Fruit fly (Drosophila melanogaster): ENCODE results near the gene slx1.

Gene slx1

dm6 chr3R:4663068-4663467, 21.3 kb downstream of the slx1 start (continued):
- TF ChIP-seq CG10669 (GFP tag; optimal IDR thresholded peaks at IDR 0.05) (peak; percentile 50), Hr38 (GFP tag; optimal IDR thresholded peaks at IDR 0.05) (no peak), CG9139 (GFP tag; optimal IDR thresholded peaks at IDR 0.05) (peak; percentile 15), Lpt (GFP tag; optimal IDR thresholded peaks at IDR 0.05) (peak; percentile 62), dac (GFP tag; optimal IDR thresholded peaks at IDR 0.05) (peak; percentile 34), Blimp-1 (GFP tag; optimal IDR thresholded peaks at IDR 0.05) (no peak), CG16779 (tag; optimal IDR thresholded peaks at IDR 0.05) (no peak), net (GFP tag; optimal IDR thresholded peaks at IDR 0.05) (peak; percentile 72), CG7368 (GFP tag; optimal IDR thresholded peaks at IDR 0.05) (peak; percentile 4), CG32006 (GFP tag; optimal IDR thresholded peaks at IDR 0.05) (peak; percentile 78), lz (GFP tag; optimal IDR thresholded peaks at IDR 0.05) (peak; percentile 36), CG31627 (GFP tag; optimal IDR thresholded peaks at IDR 0.05) (peak; percentile 22), Eip93F (GFP tag; optimal IDR thresholded peaks at IDR 0.05) (no peak), cyc (GFP tag; optimal IDR thresholded peaks at IDR 0.05) (peak; percentile 29), CG8632 (GFP tag; optimal IDR thresholded peaks at IDR 0.05) (peak; percentile 26), Hr39 (GFP tag; optimal IDR thresholded peaks at IDR 0.05) (peak; percentile 25), Met (GFP tag; optimal IDR thresholded peaks at IDR 0.05) (peak; percentile 51), CG6792 (GFP tag; optimal IDR thresholded peaks at IDR 0.05) (peak; percentile 50), Sox102F (GFP tag; optimal IDR thresholded peaks at IDR 0.05) (no peak), CG6854 (GFP tag; optimal IDR thresholded peaks at IDR 0.05) (no peak), CG6163 (GFP tag; IDR thresholded peaks at IDR 0.05) (peak; percentile 78), Eip75B (GFP tag; optimal IDR thresholded peaks at IDR 0.05) (peak; percentile 68), vri (GFP tag; optimal IDR thresholded peaks at IDR 0.05) (no peak), salr (GFP tag; optimal IDR thresholded peaks at IDR 0.05) (peak in 1 of 2 experiments; percentile 65), svp (GFP tag) (peak; percentile 74), Smox (GFP tag; optimal IDR thresholded peaks at IDR 0.05) (no peak), CG11902 (GFP tag; optimal IDR thresholded peaks at IDR 0.05) (peak; percentile 17), Ets21C (GFP tag; optimal IDR thresholded peaks at IDR 0.05) (no peak), OdsH (GFP tag; optimal IDR thresholded peaks at IDR 0.05) (peak; percentile 73), Ets96B (tag; optimal IDR thresholded peaks at IDR 0.05) (peak; percentile 56)

dm6 chr3R:4664199-4664598, 22.4 kb downstream of the slx1 start:
- TF ChIP-seq fd59A (GFP tag; optimal IDR thresholded peaks at IDR 0.05) (no peak), CG8632 (GFP tag; optimal IDR thresholded peaks at IDR 0.05) (no peak), CG6854 (GFP tag; optimal IDR thresholded peaks at IDR 0.05) (no peak), CG8119 (GFP tag; IDR thresholded peaks at IDR 0.05) (no peak), CG11762 (GFP tag; optimal IDR thresholded peaks at IDR 0.05; ENCODE audit: insufficient read depth) (no peak), CG10631 (GFP tag; optimal IDR thresholded peaks at IDR 0.05) (no peak), CG3919 (GFP tag; optimal IDR thresholded peaks at IDR 0.05) (no peak), Eip78C (GFP tag) (no peak), CG9139 (GFP tag; optimal IDR thresholded peaks at IDR 0.05) (no peak), CG32006 (GFP tag; optimal IDR thresholded peaks at IDR 0.05) (no peak), vri (GFP tag; optimal IDR thresholded peaks at IDR 0.05) (no peak), OdsH (GFP tag; optimal IDR thresholded peaks at IDR 0.05) (no peak), spab (GFP tag; optimal IDR thresholded peaks at IDR 0.05) (no peak)

- peak; percentile 75 for TF ChIP-seq Eip75B (GFP tag; optimal IDR thresholded peaks at IDR 0.05)
- TF ChIP-seq svp (GFP tag), result peak; percentile 91
- TF ChIP-seq Blimp-1 (GFP tag; optimal IDR thresholded peaks at IDR 0.05), result peak; percentile 73
- peak; percentile 76 for TF ChIP-seq Hr38 (GFP tag; optimal IDR thresholded peaks at IDR 0.05)
- TF ChIP-seq Sox15 (GFP tag; optimal IDR thresholded peaks at IDR 0.05), result no peak
- peak; percentile 82 for TF ChIP-seq Met (GFP tag; optimal IDR thresholded peaks at IDR 0.05)
- peak; percentile 96 for TF ChIP-seq vri (GFP tag; optimal IDR thresholded peaks at IDR 0.05)
- peak; percentile 84 for TF ChIP-seq pdm3 (GFP tag; optimal IDR thresholded peaks at IDR 0.05)
- peak; percentile 87 for TF ChIP-seq CG6808 (GFP tag; optimal IDR thresholded peaks at IDR 0.05)
- TF ChIP-seq CG16779 (tag; optimal IDR thresholded peaks at IDR 0.05), result peak; percentile 83
- TF ChIP-seq Hr39 (GFP tag; optimal IDR thresholded peaks at IDR 0.05), result peak; percentile 54
- TF ChIP-seq dac (GFP tag; optimal IDR thresholded peaks at IDR 0.05), result no peak
- peak; percentile 82 for TF ChIP-seq Smox (GFP tag; optimal IDR thresholded peaks at IDR 0.05)
- peak; percentile 51 for TF ChIP-seq Ets21C (GFP tag; optimal IDR thresholded peaks at IDR 0.05)
- peak; percentile 90 for TF ChIP-seq CG6792 (GFP tag; optimal IDR thresholded peaks at IDR 0.05)
- TF ChIP-seq CG8632 (GFP tag; optimal IDR thresholded peaks at IDR 0.05), result peak; percentile 92
- peak; percentile 85 for TF ChIP-seq CG1621 (tag; optimal IDR thresholded peaks at IDR 0.05)
- TF ChIP-seq salr (GFP tag; optimal IDR thresholded peaks at IDR 0.05), result peak; percentile 46 to 84
- peak; percentile 88 for TF ChIP-seq spab (GFP tag; optimal IDR thresholded peaks at IDR 0.05)
- peak; percentile 53; the same call in 1 of the 2 replicates for TF ChIP-seq CG11294 (GFP tag; IDR thresholded peaks at IDR 0.05)
- TF ChIP-seq Ets96B (tag; optimal IDR thresholded peaks at IDR 0.05), result peak; percentile 65
- peak; percentile 95 for TF ChIP-seq fkh (GFP tag; optimal IDR thresholded peaks at IDR 0.05)
- peak; percentile 16 for TF ChIP-seq CG11902 (GFP tag; optimal IDR thresholded peaks at IDR 0.05)
- TF ChIP-seq eg (GFP tag; IDR thresholded peaks at IDR 0.05), result peak; percentile 79
- peak; percentile 41 for TF ChIP-seq Lpt (GFP tag; optimal IDR thresholded peaks at IDR 0.05)
- TF ChIP-seq CG3032 (tag; optimal IDR thresholded peaks at IDR 0.05), result peak; percentile 81
- no peak for TF ChIP-seq CG4318 (GFP tag; optimal IDR thresholded peaks at IDR 0.05)
Observed at dm6 chr3R:4664947-4665346, 23.2 kb downstream of the slx1 start.

Data from whole organism, prepupa.